Worm (Caenorhabditis elegans) whole organism, L3 larva: ENCODE measurements around the gene Y54G11A.2.

ENCODE experiments used
- egl-5 ChIP-seq: fragments of 150-350 bp; optimal IDR thresholded peaks from 2 replicates; lab custom pipeline; 2017; ENCODE audit warnings: missing biosample characterization, missing genetic modification reagents, missing genetic modification characterization, inconsistent platforms
- zag-1 ChIP-seq: fragments of 150-350 bp; optimal IDR thresholded peaks from 2 replicates; lab custom pipeline; 2014; ENCODE audit warnings: missing biosample characterization, missing genetic modification characterization

DNA sequence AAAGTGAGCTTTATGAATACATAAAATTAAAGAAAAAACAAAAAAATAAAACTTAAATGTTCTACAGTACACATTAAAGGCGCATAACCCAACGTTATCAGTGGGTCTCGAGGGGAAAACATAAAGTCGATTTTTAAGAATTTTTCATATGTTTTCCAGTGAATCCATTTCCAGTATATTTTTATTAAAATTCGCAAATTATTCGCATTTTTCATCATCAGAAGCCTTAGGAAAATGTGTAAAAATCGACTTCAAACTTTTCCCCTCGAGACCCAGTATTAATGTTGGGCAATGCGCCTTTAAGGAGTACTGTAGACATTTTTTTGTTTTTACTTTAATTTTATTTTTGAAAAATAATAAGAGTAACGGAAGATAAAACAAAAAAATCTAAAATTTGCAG, 34.0 kb upstream of the Y54G11A.2 start:
- TF ChIP-seq zag-1 (tag; lab: Kevin White, UChicago): no peak
- no peak for TF ChIP-seq egl-5 (tag; lab: Kevin White, UChicago)
